Worm (Caenorhabditis elegans): Measurements from ENCODE around the gene F35E12.10.

F35E12.10 gene

ce11 chrV:13787225-13787898 is 38.8 kb upstream of the F35E12.10 start, which contains the start of the genes F53C11.4 and F53C11.5 (continued):
- TF ChIP-seq lin-1 (GFP tag; IDR thresholded peaks at IDR 0.05) (no peak), nhr-6 (tag; optimal IDR thresholded peaks at IDR 0.05) (peak; percentile 78), R02D3.7 (tag; optimal IDR thresholded peaks at IDR 0.05) (no peak), tag-97 (GFP tag; IDR thresholded peaks at IDR 0.05) (no peak), nhr-237 (tag; optimal IDR thresholded peaks at IDR 0.05) (no peak), aha-1 (tag) (no peak), attf-4 (tag; optimal IDR thresholded peaks at IDR 0.05) (no peak), hlh-11 (tag; optimal IDR thresholded peaks at IDR 0.05) (peak; percentile 77), daf-16 (GFP tag; optimal IDR thresholded peaks at IDR 0.05) (no peak), daf-16 (tag; optimal IDR thresholded peaks at IDR 0.05) (peak; percentile 85), Y5F2A.4 (GFP tag; optimal IDR thresholded peaks at IDR 0.05) (no peak), ceh-44 (GFP tag; IDR thresholded peaks at IDR 0.05) (no peak), nhr-28 (tag; optimal IDR thresholded peaks at IDR 0.05) (peak; percentile 74), lin-39 (tag; optimal IDR thresholded peaks at IDR 0.05) (no peak), hlh-30 (tag; optimal IDR thresholded peaks at IDR 0.05; ENCODE audit: insufficient read depth) (peak; percentile 16), dmd-9 (GFP tag; IDR thresholded peaks at IDR 0.05) (no peak), hmg-1.1 (GFP tag; IDR thresholded peaks at IDR 0.05) (0 out of 2 replicates have a peak, but pooled peaks have one; percentile 12), skn-1 (tag; optimal IDR thresholded peaks at IDR 0.05) (no peak), lin-38 (GFP tag; IDR thresholded peaks at IDR 0.05) (0 out of 2 replicates have a peak, but pooled peaks have one; percentile 31), nhr-10 (tag; optimal IDR thresholded peaks at IDR 0.05) (no peak), php-3 (GFP tag; IDR thresholded peaks at IDR 0.05) (no peak), hif-1 (tag; optimal IDR thresholded peaks at IDR 0.05) (peak in 1 of 2 experiments; percentile 79)

ce11 chrV:13785767-13786166 is 37.2 kb upstream of the F35E12.10 start:
- TF ChIP-seq php-3 (GFP tag; IDR thresholded peaks at IDR 0.05) (no peak), unc-62 (GFP tag; optimal IDR thresholded peaks at IDR 0.05 in 1 of 2) (peak in 1 of 2 experiments; percentile 51), unc-62 (tag; optimal IDR thresholded peaks at IDR 0.05) (no peak), aha-1 (tag) (peak; percentile 84)

- peak; percentile 56 for TF ChIP-seq dmd-6 (GFP tag; IDR thresholded peaks at IDR 0.05)
- TF ChIP-seq zip-2 (tag; optimal IDR thresholded peaks at IDR 0.05): no peak
- TF ChIP-seq daf-16 (GFP tag; optimal IDR thresholded peaks at IDR 0.05): no peak
- TF ChIP-seq daf-16 (tag; optimal IDR thresholded peaks at IDR 0.05): peak; percentile 74
- no peak for TF ChIP-seq ceh-20 (GFP tag; IDR thresholded peaks at IDR 0.05)
- TF ChIP-seq unc-39 (tag; optimal IDR thresholded peaks at IDR 0.05): no peak
- TF ChIP-seq hlh-30 (tag; optimal IDR thresholded peaks at IDR 0.05; ENCODE audit: insufficient read depth): peak; percentile 23
- peak; percentile 55 for TF ChIP-seq nhr-77 (tag; optimal IDR thresholded peaks at IDR 0.05)
- peak; percentile 28 for TF ChIP-seq T20F7.1 (GFP tag; optimal IDR thresholded peaks at IDR 0.05)
- TF ChIP-seq ZK546.5 (tag; optimal IDR thresholded peaks at IDR 0.05): no peak
- TF ChIP-seq hlh-11 (tag; optimal IDR thresholded peaks at IDR 0.05): peak; percentile 20
- TF ChIP-seq aha-1 (tag): peak; percentile 95
- no peak for TF ChIP-seq tra-1 (GFP tag; IDR thresholded peaks at IDR 0.05)
- peak; percentile 12 for TF ChIP-seq pqm-1 (tag; optimal IDR thresholded peaks at IDR 0.05)
- no peak for TF ChIP-seq daf-19 (GFP tag; conservative IDR thresholded peaks at IDR 0.05)
- peak; percentile 19 for TF ChIP-seq nhr-10 (tag; optimal IDR thresholded peaks at IDR 0.05)
- peak; percentile 17 for TF ChIP-seq dve-1 (tag; optimal IDR thresholded peaks at IDR 0.05; ENCODE audit: insufficient read depth)
- TF ChIP-seq snpc-4 (tag; optimal IDR thresholded peaks at IDR 0.05): no peak
- TF ChIP-seq nhr-28 (tag; optimal IDR thresholded peaks at IDR 0.05): peak; percentile 95
Measured at ce11 chrV:13782190-13782589, 33.6 kb upstream of the F35E12.10 start, which contains the start of gene decr-1.1. Gene decr-1.1, plus strand, starts transcription at chrV:13782399.

- TF ChIP-seq unc-62 (GFP tag; optimal IDR thresholded peaks at IDR 0.05 in 1 of 2) (peak in 1 of 2 experiments; percentile 97), unc-62 (tag; optimal IDR thresholded peaks at IDR 0.05) (no peak), Y75B8A.6 (GFP tag; IDR thresholded peaks at IDR 0.05) (no peak), mes-2 (tag; optimal IDR thresholded peaks at IDR 0.05; ENCODE audit: poor library complexity, severe bottlenecking) (no peak)
Measured at ce11 chrV:13780902-13781301, 32.3 kb upstream of the F35E12.10 start.

Measured in whole organism, L4 larva.